In genomic region chrII:8927253-8927791, ce11 we compare ENCODE assay signal across 1 worm cellular context.
TF ChIP-seq lines count a peak whose summit lies in the region.

Gene cct-2, plus strand, starts transcription at chrII:8927741.

TF ChIP-seq in whole organism, L1 larva, 84 proteins besides CTCF, POLR2A, EP300 and RAD21 (continued from another document):
- TF ChIP-seq ztf-11 (tag; optimal IDR thresholded peaks at IDR 0.05; lab: Kevin White, UChicago) (no peak), lin-15B (tag; optimal IDR thresholded peaks at IDR 0.05; lab: Kevin White, UChicago) (peak; percentile 50), fkh-4 (tag; optimal IDR thresholded peaks at IDR 0.05; lab: Kevin White, UChicago; ENCODE audit: borderline replicate concordance) (no peak), unc-62 (GFP tag; optimal IDR thresholded peaks at IDR 0.05; lab: Kevin White, UChicago) (no peak), mdl-1 (tag; optimal IDR thresholded peaks at IDR 0.05; lab: Kevin White, UChicago) (peak in 1 of 2 experiments; percentile 3), skn-1 (tag; optimal IDR thresholded peaks at IDR 0.05; lab: Kevin White, UChicago) (peak; percentile 21), unc-30 (tag; optimal IDR thresholded peaks at IDR 0.05; lab: Kevin White, UChicago) (no peak), efl-1 (optimal IDR thresholded peaks at IDR 0.05; lab: Kevin White, UChicago) (peak; percentile 30 to 51), efl-1 (GFP tag; optimal IDR thresholded peaks at IDR 0.05 in 1 of 2; lab: Kevin White, UChicago) (peak; percentile 54 to 96), dpl-1 (GFP tag; optimal IDR thresholded peaks at IDR 0.05; lab: Kevin White, UChicago) (peak; percentile 22 to 64 (median 37)), nhr-20 (tag; optimal IDR thresholded peaks at IDR 0.05; lab: Kevin White, UChicago) (peak; percentile 56), dsc-1 (tag; optimal IDR thresholded peaks at IDR 0.05; lab: Kevin White, UChicago) (peak; percentile 13), lsy-2 (tag; optimal IDR thresholded peaks at IDR 0.05; lab: Kevin White, UChicago) (peak; percentile 27 to 72), tlp-1 (tag; optimal IDR thresholded peaks at IDR 0.05; lab: Kevin White, UChicago) (no peak), egl-27 (tag; optimal IDR thresholded peaks at IDR 0.05; lab: Kevin White, UChicago) (no peak), Y116A8C.19 (tag; optimal IDR thresholded peaks at IDR 0.05; lab: Kevin White, UChicago; ENCODE audit: borderline replicate concordance) (no peak), tbx-2 (tag; optimal IDR thresholded peaks at IDR 0.05; lab: Kevin White, UChicago) (peak; percentile 39), fos-1 (tag; optimal IDR thresholded peaks at IDR 0.05; lab: Kevin White, UChicago) (no peak), snu-23 (GFP tag; optimal IDR thresholded peaks at IDR 0.05; lab: Kevin White, UChicago) (peak; percentile 68), ceh-63 (GFP tag; optimal IDR thresholded peaks at IDR 0.05; lab: Kevin White, UChicago) (no peak), alr-1 (tag; optimal IDR thresholded peaks at IDR 0.05; lab: Kevin White, UChicago; ENCODE audit: borderline replicate concordance) (no peak), hpl-2 (GFP tag; optimal IDR thresholded peaks at IDR 0.05; lab: Kevin White, UChicago) (no peak), elt-2 (tag; optimal IDR thresholded peaks at IDR 0.05; lab: Kevin White, UChicago) (no peak), aha-1 (tag; optimal IDR thresholded peaks at IDR 0.05; lab: Kevin White, UChicago) (no peak), rnt-1 (tag; optimal IDR thresholded peaks at IDR 0.05; lab: Kevin White, UChicago) (peak; percentile 59), nhr-84 (tag; optimal IDR thresholded peaks at IDR 0.05; lab: Kevin White, UChicago) (no peak), F16B12.6 (tag; optimal IDR thresholded peaks at IDR 0.05; lab: Kevin White, UChicago) (no peak), jun-1 (tag; optimal IDR thresholded peaks at IDR 0.05; lab: Kevin White, UChicago) (no peak), swsn-7 (tag; optimal IDR thresholded peaks at IDR 0.05; lab: Kevin White, UChicago) (peak; percentile 31), fkh-8 (tag; optimal IDR thresholded peaks at IDR 0.05; lab: Kevin White, UChicago) (no peak), hlh-4 (tag; optimal IDR thresholded peaks at IDR 0.05; lab: Kevin White, UChicago) (no peak)
